Worm (Caenorhabditis elegans): ENCODE measurements around the gene Y45G5AM.4.

Y45G5AM.4 gene

DNA sequence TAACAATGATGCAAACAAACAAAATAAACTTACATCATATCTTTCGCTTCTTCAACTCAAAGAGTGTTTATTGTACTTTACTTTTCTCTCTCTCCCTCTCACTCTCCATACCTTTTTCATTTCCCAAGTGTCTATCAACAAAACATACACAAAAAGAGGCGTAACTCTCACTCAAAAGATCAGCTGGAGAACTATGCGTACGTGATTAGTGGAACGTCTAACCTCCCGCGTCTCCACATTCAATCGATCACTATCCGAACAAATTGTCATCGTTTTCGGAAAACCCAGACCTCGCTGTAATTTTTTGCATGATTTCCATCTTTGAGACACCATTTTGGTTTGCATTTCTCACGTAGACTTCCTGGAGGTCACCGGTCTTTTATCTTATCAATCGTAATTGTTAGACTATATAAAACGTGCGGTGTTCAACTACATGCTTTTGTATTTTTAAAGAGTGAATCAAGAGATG is 31.5 kb upstream of the Y45G5AM.4 start, which contains the start of gene nhr-57 (continued):
- TF ChIP-seq elt-2 (tag; optimal IDR thresholded peaks at IDR 0.05) (peak; percentile 82), zag-1 (tag; optimal IDR thresholded peaks at IDR 0.05) (no peak), ceh-28 (tag; optimal IDR thresholded peaks at IDR 0.05) (peak; percentile 73), nhr-25 (tag; optimal IDR thresholded peaks at IDR 0.05) (peak; percentile 77), ceh-16 (tag; optimal IDR thresholded peaks at IDR 0.05) (no peak), egl-5 (tag; optimal IDR thresholded peaks at IDR 0.05) (peak; percentile 65)

DNA sequence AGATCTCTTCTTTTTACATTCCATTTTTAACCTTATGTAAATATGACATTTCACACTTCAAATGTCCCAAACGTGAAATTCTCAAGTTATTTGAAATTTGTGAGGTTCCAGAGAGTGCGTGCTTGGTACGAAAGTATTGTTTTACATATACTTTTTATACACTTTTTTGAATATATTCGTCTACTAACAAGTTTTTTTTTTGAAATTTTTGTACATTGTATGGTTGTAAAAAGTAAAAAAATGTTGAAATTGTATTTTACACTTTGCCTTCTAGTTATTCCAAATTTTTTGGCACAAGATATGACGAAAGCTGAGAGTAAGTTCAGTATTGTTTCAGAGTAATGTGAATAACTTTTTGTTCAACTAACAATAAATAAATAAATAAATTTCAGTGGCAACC is 28.3 kb upstream of the Y45G5AM.4 start, which contains the start of gene lgc-1:
Gene lgc-1 (plus strand): TSS at position 301 of the 400 bp plus-strand sequence.
- TF ChIP-seq eor-1 (tag; optimal IDR thresholded peaks at IDR 0.05), result no peak
- TF ChIP-seq unc-39 (tag; optimal IDR thresholded peaks at IDR 0.05), result no peak
- no peak for TF ChIP-seq nhr-12 (tag; optimal IDR thresholded peaks at IDR 0.05)
- TF ChIP-seq fkh-2 (tag; optimal IDR thresholded peaks at IDR 0.05), result no peak
- no peak for TF ChIP-seq sea-2 (GFP tag; optimal IDR thresholded peaks at IDR 0.05)
- TF ChIP-seq nhr-43 (tag; optimal IDR thresholded peaks at IDR 0.05; ENCODE audit: poor library complexity, severe bottlenecking), result no peak
- TF ChIP-seq fos-1 (tag; optimal IDR thresholded peaks at IDR 0.05), result no peak
- no peak for TF ChIP-seq pha-4 (tag; optimal IDR thresholded peaks at IDR 0.05)
- TF ChIP-seq unc-62 (GFP tag; optimal IDR thresholded peaks at IDR 0.05), result no peak
- no peak for TF ChIP-seq egl-5 (tag; optimal IDR thresholded peaks at IDR 0.05)
- no peak for TF ChIP-seq egl-27 (tag; optimal IDR thresholded peaks at IDR 0.05)
- TF ChIP-seq ceh-28 (tag; optimal IDR thresholded peaks at IDR 0.05), result no peak
- no peak for TF ChIP-seq lin-39 (tag; optimal IDR thresholded peaks at IDR 0.05)

ce11 chrV:4138688-4139087 is 24.3 kb upstream of the Y45G5AM.4 start, which contains the start of gene lgc-29:
Gene lgc-29, plus strand, starts transcription at chrV:4138988.
- no peak for TF ChIP-seq hmg-11 (tag; optimal IDR thresholded peaks at IDR 0.05)
- TF ChIP-seq tbx-2 (tag; optimal IDR thresholded peaks at IDR 0.05), result no peak
- TF ChIP-seq lsy-12 (tag; optimal IDR thresholded peaks at IDR 0.05), result no peak
- TF ChIP-seq nhr-67 (tag; optimal IDR thresholded peaks at IDR 0.05), result no peak
- no peak for TF ChIP-seq unc-62 (GFP tag; optimal IDR thresholded peaks at IDR 0.05)
- TF ChIP-seq fkh-10 (GFP tag; optimal IDR thresholded peaks at IDR 0.05), result no peak
- TF ChIP-seq mml-1 (tag; optimal IDR thresholded peaks at IDR 0.05), result no peak
- no peak for TF ChIP-seq ceh-16 (tag; optimal IDR thresholded peaks at IDR 0.05)
- TF ChIP-seq zag-1 (tag; optimal IDR thresholded peaks at IDR 0.05), result no peak
- TF ChIP-seq pha-4 (tag; optimal IDR thresholded peaks at IDR 0.05), result no peak
- TF ChIP-seq fos-1 (tag; optimal IDR thresholded peaks at IDR 0.05), result no peak
- no peak for TF ChIP-seq lin-15B (tag; optimal IDR thresholded peaks at IDR 0.05)
- TF ChIP-seq ceh-82 (tag; optimal IDR thresholded peaks at IDR 0.05), result no peak
- no peak for TF ChIP-seq snpc-4 (tag; optimal IDR thresholded peaks at IDR 0.05)

ce11 chrV:4143034-4143433 is 20.0 kb upstream of the Y45G5AM.4 start:
- peak; percentile 55 for TF ChIP-seq fkh-10 (GFP tag; optimal IDR thresholded peaks at IDR 0.05)
- TF ChIP-seq hmg-11 (tag; optimal IDR thresholded peaks at IDR 0.05), result peak; percentile 57
- TF ChIP-seq jun-1 (tag; optimal IDR thresholded peaks at IDR 0.05), result peak; percentile 71
- peak; percentile 99 for TF ChIP-seq egl-5 (tag; optimal IDR thresholded peaks at IDR 0.05)
- TF ChIP-seq pha-4 (tag; optimal IDR thresholded peaks at IDR 0.05), result peak; percentile 85
- TF ChIP-seq elt-2 (tag; optimal IDR thresholded peaks at IDR 0.05), result peak; percentile 88
- TF ChIP-seq lsy-12 (tag; optimal IDR thresholded peaks at IDR 0.05), result peak; percentile 47
- TF ChIP-seq unc-39 (tag; optimal IDR thresholded peaks at IDR 0.05), result no peak
- peak; percentile 67 for TF ChIP-seq lin-39 (tag; optimal IDR thresholded peaks at IDR 0.05)
- TF ChIP-seq nhr-43 (tag; optimal IDR thresholded peaks at IDR 0.05; ENCODE audit: poor library complexity, severe bottlenecking), result peak; percentile 54
- no peak for TF ChIP-seq eor-1 (tag; optimal IDR thresholded peaks at IDR 0.05)
- TF ChIP-seq nhr-25 (tag; optimal IDR thresholded peaks at IDR 0.05), result peak; percentile 79
- no peak for TF ChIP-seq egl-27 (tag; optimal IDR thresholded peaks at IDR 0.05)
- no peak for TF ChIP-seq ztf-4 (tag; optimal IDR thresholded peaks at IDR 0.05)
- peak; percentile 87 for TF ChIP-seq pqm-1 (tag; optimal IDR thresholded peaks at IDR 0.05)
- TF ChIP-seq nhr-12 (tag; optimal IDR thresholded peaks at IDR 0.05), result no peak
- no peak for TF ChIP-seq nhr-28 (tag; optimal IDR thresholded peaks at IDR 0.05)
- peak; percentile 63 for TF ChIP-seq ceh-28 (tag; optimal IDR thresholded peaks at IDR 0.05)
- peak; percentile 67 for TF ChIP-seq snpc-4 (tag; optimal IDR thresholded peaks at IDR 0.05)
- peak; percentile 89 for TF ChIP-seq nfya-1 (tag; optimal IDR thresholded peaks at IDR 0.05; ENCODE audit: insufficient read depth)
- peak; percentile 80 for TF ChIP-seq lin-15B (tag; optimal IDR thresholded peaks at IDR 0.05)
- TF ChIP-seq zag-1 (tag; optimal IDR thresholded peaks at IDR 0.05), result no peak
- peak; percentile 87 for TF ChIP-seq nhr-23 (tag; optimal IDR thresholded peaks at IDR 0.05)

DNA sequence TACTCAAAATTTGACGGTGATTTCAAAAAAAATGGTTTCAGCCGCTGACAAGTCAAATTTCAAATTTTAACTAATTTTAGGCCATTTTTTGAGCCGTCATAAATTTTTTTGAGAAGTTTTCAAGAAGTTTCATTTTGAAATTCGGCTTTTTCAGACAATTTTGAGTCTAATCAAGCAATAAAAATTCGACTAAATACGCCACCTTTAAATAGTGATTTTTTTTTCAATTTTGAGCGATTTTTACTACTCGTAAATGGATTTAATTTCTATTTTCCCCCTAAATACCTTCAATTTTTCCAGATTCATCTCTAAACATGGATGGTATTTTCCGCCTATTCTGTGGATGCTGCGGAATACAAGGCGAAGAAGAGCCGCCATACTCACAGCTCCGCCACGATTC is 18.8 kb upstream of the Y45G5AM.4 start, which contains the start of gene Y45G5AL.1:
Gene Y45G5AL.1 (plus strand): TSS at position 301 of the 400 bp plus-strand sequence.
- no peak for TF ChIP-seq nhr-67 (tag; optimal IDR thresholded peaks at IDR 0.05)
- TF ChIP-seq sea-2 (GFP tag; optimal IDR thresholded peaks at IDR 0.05), result no peak
- no peak for TF ChIP-seq fkh-2 (tag; optimal IDR thresholded peaks at IDR 0.05)
- no peak for TF ChIP-seq zag-1 (tag; optimal IDR thresholded peaks at IDR 0.05)
- TF ChIP-seq pqm-1 (tag; optimal IDR thresholded peaks at IDR 0.05), result no peak
- no peak for TF ChIP-seq ceh-82 (tag; optimal IDR thresholded peaks at IDR 0.05)
- no peak for TF ChIP-seq lin-15B (tag; optimal IDR thresholded peaks at IDR 0.05)
